Fruit fly (Drosophila melanogaster) whole organism, embryonic: Measurements from ENCODE around the gene CG45100.

Experiments used
- ATbp ChIP-seq: fragments of 200-800 bp; sonication (Bioruptor generic); optimal IDR thresholded peaks from 2 replicates; lab custom pipeline; 2017; ENCODE audit warnings: missing biosample characterization, mild to moderate bottlenecking, missing genetic modification characterization, missing genetic modification reagents
- Aef1 ChIP-seq: fragments of 200-800 bp; sonication (Bioruptor generic); IDR thresholded peaks from 3 replicates; pipeline ENCODE4 v1.3.6; 2022; ENCODE audit warnings: missing biosample characterization, missing genetic modification characterization
- Antp ChIP-seq: fragments of 200-800 bp; sonication (Bioruptor generic); optimal IDR thresholded peaks from 3 replicates; lab custom pipeline; 2016; ENCODE audit warnings: missing biosample characterization, missing genetic modification characterization
- Bdp1 ChIP-seq: fragments of 200-800 bp; sonication (Bioruptor generic); optimal IDR thresholded peaks from 3 replicates; lab custom pipeline; 2016; ENCODE audit warnings: missing biosample characterization, missing genetic modification characterization
- C15 ChIP-seq: fragments of 200-800 bp; sonication (Bioruptor generic); IDR thresholded peaks from 3 replicates; pipeline ENCODE4 v1.3.6; 2022; ENCODE audit warnings: missing biosample characterization, missing genetic modification characterization
- CG10147 ChIP-seq: fragments of 200-800 bp; sonication (Bioruptor generic); optimal IDR thresholded peaks from 2 replicates; lab custom pipeline; 2019; ENCODE audit warnings: missing biosample characterization, mild to moderate bottlenecking, missing genetic modification characterization, moderate library complexity
- CG10959 ChIP-seq: fragments of 200-800 bp; sonication (Bioruptor generic); IDR thresholded peaks from 2 replicates; pipeline ENCODE4 v1.3.6; 2022; ENCODE audit warnings: missing biosample characterization, missing genetic modification characterization
- CG11247 ChIP-seq: fragments of 200-800 bp; sonication (Bioruptor generic); IDR thresholded peaks from 2 replicates; pipeline ENCODE4 v1.3.6; 2022; ENCODE audit warnings: missing biosample characterization, missing genetic modification characterization
- CG11723 ChIP-seq: fragments of 200-800 bp; sonication (Bioruptor generic); optimal IDR thresholded peaks from 2 replicates; lab custom pipeline; 2017; ENCODE audit warnings: missing biosample characterization, mild to moderate bottlenecking, missing genetic modification characterization
- CG15514 ChIP-seq: fragments of 200-800 bp; sonication (Bioruptor generic); optimal IDR thresholded peaks from 3 replicates; lab custom pipeline; 2017; ENCODE audit warnings: missing biosample characterization, missing genetic modification characterization, mild to moderate bottlenecking, moderate library complexity, missing genetic modification reagents
- CG16779 ChIP-seq: fragments of 200-800 bp; sonication (Bioruptor generic); IDR thresholded peaks from 2 replicates; pipeline ENCODE4 v1.3.6; 2022; ENCODE audit warnings: missing biosample characterization, missing genetic modification characterization
- CG1792 ChIP-seq: fragments of 200-800 bp; sonication (Bioruptor generic); optimal IDR thresholded peaks from 2 replicates; lab custom pipeline; 2016; ENCODE audit warnings: missing biosample characterization, missing genetic modification characterization
- CG31388 ChIP-seq: fragments of 200-800 bp; sonication (Bioruptor generic); optimal IDR thresholded peaks from 2 replicates; lab custom pipeline; 2016; ENCODE audit warnings: missing biosample characterization, missing genetic modification characterization
- CG3163 ChIP-seq: fragments of 200-800 bp; sonication (Bioruptor generic); optimal IDR thresholded peaks from 3 replicates; lab custom pipeline; 2016; ENCODE audit warnings: missing biosample characterization, missing genetic modification characterization
- CG32772 ChIP-seq: fragments of 200-800 bp; sonication (Bioruptor generic); IDR thresholded peaks from 2 replicates; pipeline ENCODE4 v1.3.6; 2022; ENCODE audit warnings: missing biosample characterization, missing genetic modification characterization
- CG3847 ChIP-seq: fragments of 200-800 bp; sonication (Bioruptor generic); IDR thresholded peaks from 2 replicates; pipeline ENCODE4 v1.3.6; 2022; ENCODE audit warnings: missing biosample characterization, missing genetic modification characterization
- CG6654 ChIP-seq: fragments of 200-800 bp; sonication (Bioruptor generic); optimal IDR thresholded peaks from 2 replicates; lab custom pipeline; 2017; ENCODE audit warnings: missing biosample characterization, mild to moderate bottlenecking, missing genetic modification characterization
- CG7372 ChIP-seq: fragments of 200-800 bp; sonication (Bioruptor generic); IDR thresholded peaks from 2 replicates; pipeline ENCODE4 v1.3.6; 2022; ENCODE audit warnings: missing biosample characterization, missing genetic modification characterization
- CG8089 ChIP-seq: fragments of 200-800 bp; sonication (Bioruptor generic); optimal IDR thresholded peaks from 3 replicates; lab custom pipeline; 2016; ENCODE audit warnings: missing biosample characterization, missing genetic modification characterization
- Dref ChIP-seq: fragments of 200-800 bp; sonication (Bioruptor generic); IDR thresholded peaks from 2 replicates; pipeline ENCODE4 v1.3.6; 2022; ENCODE audit warnings: missing biosample characterization, missing genetic modification characterization
- E2f2 ChIP-seq: fragments of 200-800 bp; sonication (Bioruptor generic); IDR thresholded peaks from 2 replicates; pipeline ENCODE4 v1.3.6; 2022; ENCODE audit warnings: missing biosample characterization, missing genetic modification characterization
- Fer2 ChIP-seq: fragments of 200-800 bp; sonication (Bioruptor generic); optimal IDR thresholded peaks from 2 replicates; lab custom pipeline; 2018; ENCODE audit warnings: missing biosample characterization, mild to moderate bottlenecking, missing genetic modification characterization, moderate library complexity
- H15 ChIP-seq: fragments of 200-800 bp; sonication (Bioruptor generic); IDR thresholded peaks from 3 replicates; pipeline ENCODE4 v1.3.6; 2022; ENCODE audit warnings: missing biosample characterization, missing genetic modification characterization
- HLH54F ChIP-seq: fragments of 200-800 bp; sonication (Bioruptor generic); optimal IDR thresholded peaks from 3 replicates; lab custom pipeline; 2016; ENCODE audit warnings: missing biosample characterization, missing genetic modification characterization
- Lhr ChIP-seq: fragments of 200-800 bp; sonication (Bioruptor generic); optimal IDR thresholded peaks from 3 replicates; lab custom pipeline; 2017; ENCODE audit warnings: mild to moderate bottlenecking, missing biosample characterization, missing genetic modification reagents, missing genetic modification characterization
- MBD-R2 ChIP-seq: fragments of 200-800 bp; sonication (Bioruptor generic); IDR thresholded peaks from 2 replicates; pipeline ENCODE4 v1.3.6; 2022; ENCODE audit warnings: missing biosample characterization, missing genetic modification characterization
- MTF-1 ChIP-seq: fragments of 200-800 bp; sonication (Bioruptor generic); optimal IDR thresholded peaks from 2 replicates; lab custom pipeline; 2018; ENCODE audit warnings: missing biosample characterization, mild to moderate bottlenecking, missing genetic modification characterization, borderline replicate concordance
- Meics ChIP-seq: fragments of 200-800 bp; sonication (Bioruptor generic); optimal IDR thresholded peaks from 2 replicates; lab custom pipeline; 2017; ENCODE audit warnings: missing biosample characterization, mild to moderate bottlenecking, missing genetic modification characterization
- Mrtf ChIP-seq: fragments of 200-800 bp; sonication (Bioruptor generic); IDR thresholded peaks from 3 replicates; pipeline ENCODE4 v1.3.6; 2022; ENCODE audit warnings: missing biosample characterization, missing genetic modification characterization
- NK7.1 ChIP-seq: fragments of 200-800 bp; sonication (Bioruptor generic); optimal IDR thresholded peaks from 3 replicates; lab custom pipeline; 2016; ENCODE audit warnings: missing biosample characterization, missing genetic modification characterization
- Oli ChIP-seq: fragments of 200-800 bp; sonication (Bioruptor generic); optimal IDR thresholded peaks from 2 replicates; lab custom pipeline; 2018; ENCODE audit warnings: missing biosample characterization, mild to moderate bottlenecking, missing genetic modification characterization, moderate library complexity
- Ptx1 ChIP-seq: fragments of 200-800 bp; sonication (Bioruptor generic); IDR thresholded peaks from 2 replicates; pipeline ENCODE4 v1.3.6; 2022; ENCODE audit warnings: missing biosample characterization, missing genetic modification characterization
- Sox102F ChIP-seq: fragments of 200-800 bp; sonication (Bioruptor generic); optimal IDR thresholded peaks from 2 replicates; lab custom pipeline; 2018; ENCODE audit warnings: missing biosample characterization, mild to moderate bottlenecking, missing genetic modification characterization, moderate library complexity
- Stat92E ChIP-seq, 3 experiments: fragments of >200 bp in 2 of 3; fragments of 200-800 bp in 1 of 3; sonication (Bioruptor generic) in 1 of 3; optimal IDR thresholded peaks; 2 replicates each; lab custom pipeline; 2017 to 2019; ENCODE audit warnings: missing biosample characterization in 3 of 3, missing genetic modification characterization in 3 of 3, mild to moderate bottlenecking in 1 of 3, moderate library complexity in 1 of 3
- aop ChIP-seq: fragments of 200-800 bp; sonication (Bioruptor generic); IDR thresholded peaks from 2 replicates; pipeline ENCODE4 v1.3.6; 2022; ENCODE audit warnings: missing biosample characterization, missing genetic modification characterization
- ato ChIP-seq: fragments of 200-800 bp; sonication (Bioruptor generic); IDR thresholded peaks from 2 replicates; pipeline ENCODE4 v1.3.6; 2022; ENCODE audit warnings: missing biosample characterization, missing genetic modification characterization; ENCODE audit not compliant: partially characterized antibody
- bbx ChIP-seq: fragments of 200-800 bp; sonication (Bioruptor generic); IDR thresholded peaks from 2 replicates; pipeline ENCODE4 v1.3.6; 2022; ENCODE audit warnings: missing biosample characterization, missing genetic modification characterization; ENCODE audit not compliant: partially characterized antibody
- bowl ChIP-seq: fragments of 200-800 bp; sonication (Bioruptor generic); IDR thresholded peaks from 2 replicates; pipeline ENCODE4 v1.3.6; 2022; ENCODE audit warnings: missing biosample characterization, missing genetic modification characterization
- chn ChIP-seq: fragments of 200-800 bp; sonication (Bioruptor generic); optimal IDR thresholded peaks from 2 replicates; lab custom pipeline; 2016; ENCODE audit warnings: missing biosample characterization, missing genetic modification characterization
- gem ChIP-seq: fragments of 200-800 bp; sonication (Bioruptor generic); optimal IDR thresholded peaks from 2 replicates; lab custom pipeline; 2019; ENCODE audit warnings: missing biosample characterization, mild to moderate bottlenecking, missing genetic modification characterization, moderate library complexity
- gfzf ChIP-seq: fragments of 200-800 bp; sonication (Bioruptor generic); optimal IDR thresholded peaks from 2 replicates; lab custom pipeline; 2016; ENCODE audit warnings: missing biosample characterization, mild to moderate bottlenecking, missing genetic modification characterization, moderate library complexity
- gsb ChIP-seq: fragments of 200-800 bp; sonication (Bioruptor generic); IDR thresholded peaks from 2 replicates; pipeline ENCODE4 v1.3.6; 2022; ENCODE audit warnings: missing biosample characterization, missing genetic modification characterization
- ind ChIP-seq: fragments of 200-800 bp; sonication (Bioruptor generic); optimal IDR thresholded peaks from 3 replicates; lab custom pipeline; 2016; ENCODE audit warnings: missing biosample characterization, missing genetic modification characterization
- lab ChIP-seq: fragments of 200-800 bp; sonication (Bioruptor generic); optimal IDR thresholded peaks from 3 replicates; lab custom pipeline; 2017; ENCODE audit warnings: missing biosample characterization, missing genetic modification characterization, mild to moderate bottlenecking, moderate library complexity, missing genetic modification reagents
- lbe ChIP-seq: fragments of 200-800 bp; sonication (Bioruptor generic); optimal IDR thresholded peaks from 2 replicates; lab custom pipeline; 2016; ENCODE audit warnings: missing biosample characterization, mild to moderate bottlenecking, missing genetic modification characterization
- pnt ChIP-seq: fragments of 200-800 bp; sonication (Bioruptor generic); optimal IDR thresholded peaks from 3 replicates; lab custom pipeline; 2016; ENCODE audit warnings: missing biosample characterization, missing genetic modification characterization
- tll ChIP-seq, 2 experiments: fragments of 200-800 bp in 1 of 2; fragments of >200 bp in 1 of 2; sonication (Bioruptor generic) in 1 of 2; optimal IDR thresholded peaks; 2 replicates each; lab custom pipeline; 2017 to 2019; ENCODE audit warnings: missing biosample characterization in 2 of 2, missing genetic modification characterization in 2 of 2, mild to moderate bottlenecking in 1 of 2, moderate library complexity in 1 of 2
- unpg ChIP-seq: fragments of 200-800 bp; sonication (Bioruptor generic); optimal IDR thresholded peaks from 3 replicates; lab custom pipeline; 2018; ENCODE audit warnings: missing biosample characterization, mild to moderate bottlenecking, missing genetic modification characterization, moderate library complexity
- vnd ChIP-seq: fragments of 200-800 bp; sonication (Bioruptor generic); IDR thresholded peaks from 3 replicates; pipeline ENCODE4 v1.3.6; 2022; ENCODE audit warnings: missing biosample characterization, missing genetic modification characterization; ENCODE audit not compliant: partially characterized antibody
- zen ChIP-seq: fragments of 200-800 bp; sonication (Bioruptor generic); optimal IDR thresholded peaks from 3 replicates; lab custom pipeline; 2018; ENCODE audit warnings: missing biosample characterization, mild to moderate bottlenecking, missing genetic modification characterization, moderate library complexity

Gene CG45100

DNA sequence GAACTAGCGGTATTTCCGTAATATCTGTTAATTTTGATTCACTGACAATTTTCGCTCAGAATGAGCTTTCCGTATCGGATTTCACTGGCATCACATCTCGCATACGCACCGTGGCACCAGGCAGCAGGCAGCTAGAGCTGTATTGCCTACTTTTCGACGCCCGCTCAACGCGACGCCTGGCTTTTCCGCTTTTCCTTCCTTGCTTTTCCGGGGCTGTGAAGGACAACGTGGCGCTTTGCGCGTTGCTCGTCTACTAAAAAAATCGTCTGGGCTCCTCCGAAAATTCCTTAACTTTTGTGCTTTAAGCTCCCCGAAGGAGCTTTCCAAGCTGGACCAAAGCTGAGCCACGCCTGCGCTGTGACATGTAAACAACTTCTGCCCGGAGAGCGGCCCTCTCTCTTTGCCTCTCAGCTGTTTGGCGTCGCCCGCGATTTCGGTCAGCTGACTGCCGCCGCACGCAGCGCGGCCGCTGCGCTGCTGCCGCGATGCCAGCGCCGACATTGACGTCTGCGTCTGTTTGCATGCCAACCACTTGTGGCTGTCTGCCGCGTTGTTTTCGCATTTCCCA, 48.8 kb upstream of the CG45100 start, which contains the start of the genes CG43845 and Nmdar1 (continued):
- TF ChIP-seq MTF-1 (GFP tag; lab: Kevin White, UChicago) (no peak), vnd (no peak), CG3847 (GFP tag; lab: Robert Waterston, UW) (no peak), Fer2 (tag; lab: Kevin White, UChicago) (no peak), Antp (GFP tag; lab: Kevin White, UChicago) (no peak), CG10147 (GFP tag; lab: Kevin White, UChicago) (no peak), Aef1 (no peak), Bdp1 (GFP tag; lab: Kevin White, UChicago) (no peak), Ptx1 (GFP tag; lab: Robert Waterston, UW) (no peak), C15 (GFP tag; lab: Robert Waterston, UW) (no peak), Oli (tag; lab: Kevin White, UChicago) (no peak), lbe (GFP tag; lab: Kevin White, UChicago) (no peak), Meics (GFP tag; lab: Kevin White, UChicago) (no peak), ato (GFP tag; lab: Robert Waterston, UW) (no peak), NK7.1 (GFP tag; lab: Kevin White, UChicago) (no peak), gsb (GFP tag; lab: Robert Waterston, UW) (0 out of 2 replicates have a peak, but pooled peaks have one; percentile 11), Mrtf (GFP tag; lab: Robert Waterston, UW) (no peak), gem (tag; lab: Kevin White, UChicago) (no peak), CG8089 (GFP tag; lab: Kevin White, UChicago) (no peak), CG32772 (no peak), MBD-R2 (GFP tag; lab: Robert Waterston, UW) (no peak), aop (GFP tag; lab: Robert Waterston, UW) (no peak), Lhr (GFP tag; lab: Kevin White, UChicago) (no peak), bowl (GFP tag; lab: Robert Waterston, UW) (no peak), CG31388 (no peak), CG10959 (GFP tag; lab: Robert Waterston, UW) (0 out of 2 replicates have a peak, but pooled peaks have one; percentile 26), CG7372 (GFP tag; lab: Robert Waterston, UW) (peak; percentile 68; the same call in 1 of the 2 replicates), chn (GFP tag; lab: Kevin White, UChicago) (no peak), Sox102F (no peak), tll (GFP tag; optimal IDR thresholded peaks at IDR 0.05; lab: Kevin White, UChicago) (no peak), HLH54F (no peak), CG16779 (GFP tag; lab: Robert Waterston, UW) (0 out of 2 replicates have a peak, but pooled peaks have one; percentile 33), CG11723 (no peak), CG15514 (GFP tag; lab: Kevin White, UChicago) (peak; percentile 19), CG3163 (GFP tag; lab: Kevin White, UChicago) (no peak), E2f2 (GFP tag; lab: Robert Waterston, UW) (no peak), lab (GFP tag; lab: Kevin White, UChicago) (no peak), ind (GFP tag; lab: Kevin White, UChicago) (no peak), CG6654 (no peak), Dref (GFP tag; lab: Robert Waterston, UW) (no peak), H15 (GFP tag; lab: Robert Waterston, UW) (no peak), gfzf (GFP tag; lab: Kevin White, UChicago) (no peak), CG11247 (GFP tag; lab: Robert Waterston, UW) (no peak), zen (tag; lab: Kevin White, UChicago) (no peak), Stat92E (GFP tag; optimal IDR thresholded peaks at IDR 0.05; lab: Kevin White, UChicago) (no peak), unpg (no peak), pnt (GFP tag; lab: Kevin White, UChicago) (no peak), CG1792 (GFP tag; lab: Kevin White, UChicago) (no peak), bbx (GFP tag; lab: Robert Waterston, UW) (peak; percentile 12; the same call in 1 of the 2 replicates), ATbp (GFP tag; lab: Kevin White, UChicago) (no peak)
